Worm (Caenorhabditis elegans) whole organism, late embryonic: Measurements from ENCODE around the gene K12H6.9.

ENCODE experiments used
- ama-1 ChIP-seq: fragments of 150-350 bp; optimal IDR thresholded peaks from 2 replicates; lab custom pipeline; 2014
- ets-4 ChIP-seq: sonication (generic microtip); optimal IDR thresholded peaks from 2 replicates; lab custom pipeline; 2016; ENCODE audit warnings: missing genetic modification characterization, missing compliant biosample characterization
- pqm-1 ChIP-seq: sonication (generic microtip); optimal IDR thresholded peaks from 2 replicates; lab custom pipeline; 2016; ENCODE audit warnings: missing genetic modification characterization, missing compliant biosample characterization

- no peak for TF ChIP-seq pqm-1 (tag; lab: Kevin White, UChicago)
- TF ChIP-seq ama-1 (lab: Kevin White, UChicago) = no peak
- no peak for TF ChIP-seq ets-4 (tag; lab: Kevin White, UChicago)
Measured at ce11 chrII:2807674-2808206, 16.5 kb upstream of the K12H6.9 start, which contains the start of gene K12H6.12.
